Fruit fly (Drosophila melanogaster) whole organism, adult: ENCODE results near the gene Dif.

Experiments used
- CG12768 ChIP-seq: fragments of 200-800 bp; sonication (Bioruptor generic); optimal IDR thresholded peaks from 2 replicates; lab custom pipeline; 2017; ENCODE audit warnings: missing biosample characterization, missing genetic modification characterization, mild to moderate bottlenecking, moderate library complexity, missing genetic modification reagents
- CG7045 ChIP-seq: fragments of 200-800 bp; sonication (Bioruptor generic); optimal IDR thresholded peaks from 2 replicates; lab custom pipeline; 2017; ENCODE audit warnings: missing biosample characterization, mild to moderate bottlenecking, missing genetic modification characterization
- Hr96 ChIP-seq: fragments of 200-800 bp; sonication (Bioruptor generic); optimal IDR thresholded peaks from 2 replicates; lab custom pipeline; 2016; ENCODE audit warnings: missing biosample characterization, missing genetic modification characterization

DNA sequence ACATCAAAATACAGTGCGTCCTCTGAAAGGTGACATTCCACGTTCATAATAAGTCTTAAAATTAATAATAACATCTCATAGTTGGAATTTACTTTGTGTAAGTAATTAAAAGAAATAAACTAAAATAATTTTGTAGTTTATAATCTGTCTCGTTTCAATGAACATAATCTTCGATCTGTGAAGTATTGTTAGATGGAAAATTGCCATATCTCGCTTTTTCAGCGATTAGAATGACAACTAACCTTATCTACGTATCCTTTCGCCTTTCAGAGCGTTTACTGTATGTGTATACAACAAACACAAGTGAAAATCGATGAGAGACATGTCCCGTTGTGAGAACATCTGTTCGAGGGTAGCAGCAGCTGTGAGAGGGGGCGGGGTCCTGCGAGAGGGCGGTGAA lies 50.6 kb downstream of the Dif start:
- TF ChIP-seq CG7045 (GFP tag; lab: Kevin White, UChicago) (peak; percentile 42), CG12768 (GFP tag; lab: Kevin White, UChicago) (no peak), Hr96 (GFP tag; lab: Kevin White, UChicago) (no peak)
